Worm (Caenorhabditis elegans) whole organism, late embryonic: ENCODE data around the gene crn-6.

Experiments used
- dve-1 ChIP-seq: sonication (generic microtip); optimal IDR thresholded peaks from 2 replicates; lab custom pipeline; 2017; ENCODE audit warnings: antibody characterized with exemption, mild to moderate bottlenecking, missing genetic modification characterization, missing compliant biosample characterization
- ttx-3 ChIP-seq: sonication (generic microtip); optimal IDR thresholded peaks from 2 replicates; lab custom pipeline; 2016; ENCODE audit warnings: missing genetic modification reagents, missing genetic modification characterization, missing compliant biosample characterization
- unc-55 ChIP-seq: sonication (generic microtip); optimal IDR thresholded peaks from 2 replicates; lab custom pipeline; 2017; ENCODE audit warnings: missing biosample characterization, missing genetic modification reagents, missing genetic modification characterization

DNA sequence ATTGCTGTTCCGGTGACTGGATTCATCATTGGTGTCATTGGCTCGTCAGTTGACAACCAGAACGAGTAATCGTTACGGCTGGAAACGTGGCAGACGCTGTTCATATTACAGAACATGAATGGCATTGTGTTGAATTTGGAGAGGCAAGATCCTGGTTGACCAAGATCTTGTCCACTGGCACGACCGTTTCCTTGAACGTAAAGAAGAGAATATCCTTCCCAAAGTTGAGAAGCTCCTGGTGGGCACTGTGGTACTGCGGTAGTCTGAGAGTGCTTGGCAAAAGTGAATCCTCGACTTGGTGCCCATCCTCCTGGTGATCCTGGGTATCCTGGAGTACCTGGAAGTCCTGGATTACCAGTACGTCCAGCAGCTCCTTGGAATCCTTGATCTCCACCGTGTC is 29.1 kb upstream of the crn-6 start:
- TF ChIP-seq dve-1 (no peak), ttx-3 (tag; lab: Kevin White, UChicago) (no peak), unc-55 (GFP tag; lab: Kevin White, UChicago) (no peak)
